Worm (Caenorhabditis elegans): ENCODE results near the gene nrfl-1.

Gene nrfl-1

DNA sequence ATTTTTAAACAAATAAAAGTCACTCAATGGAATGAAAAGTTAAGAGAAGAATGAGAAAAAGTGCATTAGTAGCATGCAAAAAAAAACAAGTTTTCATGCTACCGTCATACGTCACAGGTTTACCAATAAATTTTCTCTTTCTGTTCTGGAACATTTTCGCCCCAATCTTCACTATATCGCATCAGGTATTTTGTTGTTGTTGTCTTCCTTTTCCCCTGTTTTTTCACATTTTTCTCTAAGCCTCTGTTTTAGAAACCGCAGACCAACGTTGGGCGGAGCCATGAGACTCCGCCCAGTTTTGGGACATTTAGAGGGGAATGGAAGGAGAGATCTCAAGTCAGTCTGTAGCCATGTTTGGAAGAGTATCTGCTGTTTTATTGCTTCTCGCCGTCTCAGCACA, 30.6 kb upstream of the nrfl-1 start, which contains the start of gene msa-1:
Gene msa-1 (plus strand): TSS at position 301 of the 400 bp plus-strand sequence.
- TF ChIP-seq ceh-45 (GFP tag; IDR thresholded peaks at IDR 0.05) (0 out of 2 replicates have a peak, but pooled peaks have one; percentile 14), pha-2 (tag; optimal IDR thresholded peaks at IDR 0.05) (no peak)

DNA sequence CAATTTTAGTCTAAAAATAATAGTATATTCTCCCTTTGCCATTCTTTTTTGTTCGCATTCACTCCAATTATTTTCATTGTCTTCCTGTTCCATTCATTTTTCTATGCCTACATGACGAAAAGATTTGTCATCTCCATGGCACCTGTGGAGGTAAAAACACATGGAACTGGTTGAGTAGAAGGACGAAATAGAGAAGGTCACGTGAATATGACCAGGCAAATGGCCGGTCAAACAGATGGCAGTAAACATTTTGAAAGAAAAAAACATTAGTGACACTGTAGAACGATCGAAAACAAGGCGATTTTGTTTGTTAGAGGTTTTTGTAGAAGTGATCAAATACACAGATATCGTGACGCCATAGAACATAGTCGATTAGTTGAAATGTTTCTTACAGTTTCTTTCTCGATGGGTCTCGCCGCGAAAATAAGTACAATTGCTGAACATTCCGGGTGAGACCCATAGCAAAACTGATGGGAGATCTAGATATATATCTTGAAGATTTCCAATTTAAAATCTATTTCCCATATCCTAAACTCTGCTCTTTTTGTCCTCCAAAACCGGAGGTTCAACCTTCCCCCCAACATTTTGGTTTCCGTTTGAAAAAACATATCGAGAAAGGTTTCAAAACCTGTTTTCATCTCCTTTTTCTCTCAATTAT, 28.2 kb upstream of the nrfl-1 start:
- no peak for TF ChIP-seq ceh-18 (tag; optimal IDR thresholded peaks at IDR 0.05)
- TF ChIP-seq hlh-30 (tag; optimal IDR thresholded peaks at IDR 0.05; ENCODE audit: insufficient read depth), result peak; percentile 24
- TF ChIP-seq pha-2 (tag; optimal IDR thresholded peaks at IDR 0.05), result no peak

DNA sequence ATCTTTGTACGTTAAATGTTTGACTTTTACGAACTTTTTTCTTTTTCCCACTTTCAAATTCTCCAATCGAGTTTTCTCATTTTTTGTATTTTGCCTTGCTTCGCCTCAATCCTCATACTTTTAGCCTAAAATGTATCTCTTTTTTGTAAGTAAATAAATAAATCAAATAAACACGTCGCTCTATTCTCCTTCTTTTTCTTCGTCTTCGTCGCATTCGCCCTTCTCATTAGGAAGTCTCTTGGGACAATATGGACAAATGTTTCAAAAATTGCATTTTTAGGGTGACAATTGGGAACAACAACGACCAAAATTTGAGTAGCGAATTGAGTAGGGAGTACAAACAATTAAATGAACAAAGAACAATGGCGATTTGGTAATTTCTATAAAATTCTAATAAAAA, 26.9 kb upstream of the nrfl-1 start:
- TF ChIP-seq ceh-31 (tag; optimal IDR thresholded peaks at IDR 0.05) (peak; percentile 2), tbx-7 (tag; optimal IDR thresholded peaks at IDR 0.05) (no peak), C38D4.7 (GFP tag; optimal IDR thresholded peaks at IDR 0.05) (no peak), sox-2 (GFP tag; IDR thresholded peaks at IDR 0.05) (no peak), elt-2 (tag; optimal IDR thresholded peaks at IDR 0.05) (no peak), hlh-30 (tag; optimal IDR thresholded peaks at IDR 0.05; ENCODE audit: insufficient read depth) (no peak), pha-2 (tag; optimal IDR thresholded peaks at IDR 0.05) (no peak), ref-2 (tag; optimal IDR thresholded peaks at IDR 0.05) (no peak), unc-42 (tag; optimal IDR thresholded peaks at IDR 0.05) (peak; percentile 97), lin-11 (tag; optimal IDR thresholded peaks at IDR 0.05) (no peak), ceh-48 (tag; optimal IDR thresholded peaks at IDR 0.05) (no peak), pax-1 (tag; optimal IDR thresholded peaks at IDR 0.05) (no peak), ceh-24 (tag; optimal IDR thresholded peaks at IDR 0.05) (no peak), mec-3 (tag; optimal IDR thresholded peaks at IDR 0.05; ENCODE audit: borderline replicate concordance) (no peak), ceh-14 (tag; optimal IDR thresholded peaks at IDR 0.05) (no peak)

ce11 chrIV:9093932-9094331, 25.0 kb upstream of the nrfl-1 start, which contains the start of gene lpl-1:
Gene lpl-1 (minus strand): TSS chrIV:9094032.
- TF ChIP-seq ceh-34 (tag; optimal IDR thresholded peaks at IDR 0.05) (no peak), ceh-2 (tag; optimal IDR thresholded peaks at IDR 0.05) (no peak), unc-42 (tag; optimal IDR thresholded peaks at IDR 0.05) (no peak), mec-3 (tag; optimal IDR thresholded peaks at IDR 0.05; ENCODE audit: borderline replicate concordance) (no peak), che-1 (tag; optimal IDR thresholded peaks at IDR 0.05) (no peak), pha-2 (tag; optimal IDR thresholded peaks at IDR 0.05) (no peak), ztf-16 (tag; optimal IDR thresholded peaks at IDR 0.05) (no peak), hlh-8 (tag; optimal IDR thresholded peaks at IDR 0.05) (no peak), nhr-11 (tag; optimal IDR thresholded peaks at IDR 0.05) (no peak), sox-2 (GFP tag; IDR thresholded peaks at IDR 0.05) (no peak), fkh-10 (GFP tag; optimal IDR thresholded peaks at IDR 0.05) (no peak), F13H6.1 (tag; optimal IDR thresholded peaks at IDR 0.05) (no peak), ceh-14 (tag; optimal IDR thresholded peaks at IDR 0.05) (no peak), unc-3 (GFP tag; conservative IDR thresholded peaks at IDR 0.05) (no peak), unc-3 (tag; optimal IDR thresholded peaks at IDR 0.05) (no peak), lim-6 (tag; optimal IDR thresholded peaks at IDR 0.05) (no peak), ahr-1 (tag; optimal IDR thresholded peaks at IDR 0.05) (no peak), K09A11.1 (tag; optimal IDR thresholded peaks at IDR 0.05; ENCODE audit: insufficient read depth) (no peak), T23F11.4 (GFP tag; optimal IDR thresholded peaks at IDR 0.05) (no peak), ets-4 (tag; optimal IDR thresholded peaks at IDR 0.05) (no peak), fax-1 (tag; optimal IDR thresholded peaks at IDR 0.05) (no peak)

- TF ChIP-seq pqm-1 (tag; optimal IDR thresholded peaks at IDR 0.05) (no peak), lin-11 (tag; optimal IDR thresholded peaks at IDR 0.05) (no peak), K02D7.2 (tag; optimal IDR thresholded peaks at IDR 0.05) (no peak), fax-1 (tag; optimal IDR thresholded peaks at IDR 0.05) (no peak), ztf-16 (tag; optimal IDR thresholded peaks at IDR 0.05) (no peak), ets-4 (tag; optimal IDR thresholded peaks at IDR 0.05) (no peak), pax-1 (tag; optimal IDR thresholded peaks at IDR 0.05) (no peak), hlh-6 (tag; optimal IDR thresholded peaks at IDR 0.05) (no peak), sox-4 (tag; optimal IDR thresholded peaks at IDR 0.05) (no peak), tbx-2 (tag; optimal IDR thresholded peaks at IDR 0.05) (no peak), C08G9.2 (tag; optimal IDR thresholded peaks at IDR 0.05) (no peak), unc-3 (GFP tag; conservative IDR thresholded peaks at IDR 0.05) (no peak), unc-3 (tag; optimal IDR thresholded peaks at IDR 0.05) (no peak)
These were observed 24.5 kb upstream of the nrfl-1 start, which contains the start of gene mrpl-42 for ce11 chrIV:9094356-9094755. Gene mrpl-42 (minus strand): TSS chrIV:9094456.
